Fruit fly (Drosophila melanogaster) whole organism, embryonic: ENCODE data around the gene Nup98-96.

Source experiments
- Atf6 ChIP-seq: fragments of 200-800 bp; sonication (Bioruptor generic); IDR thresholded peaks from 2 replicates; pipeline ENCODE4 v1.3.6; 2022; ENCODE audit warnings: missing biosample characterization, missing genetic modification characterization
- Awh ChIP-seq: fragments of 200-800 bp; sonication (Bioruptor generic); IDR thresholded peaks from 2 replicates; pipeline ENCODE4, ENCODE4 v1.3.6; 2022; ENCODE audit warnings: missing biosample characterization, missing genetic modification characterization
- Bteb2 ChIP-seq: fragments of 200-800 bp; sonication (Bioruptor generic); optimal IDR thresholded peaks from 2 replicates; lab custom pipeline; 2016; ENCODE audit warnings: missing biosample characterization, missing genetic modification characterization
- CG11247 ChIP-seq: fragments of 200-800 bp; sonication (Bioruptor generic); IDR thresholded peaks from 2 replicates; pipeline ENCODE4 v1.3.6; 2022; ENCODE audit warnings: missing biosample characterization, missing genetic modification characterization
- CG12071 ChIP-seq: fragments of 200-800 bp; sonication (Bioruptor generic); optimal IDR thresholded peaks from 3 replicates; lab custom pipeline; 2018; ENCODE audit warnings: missing biosample characterization, mild to moderate bottlenecking, missing genetic modification characterization
- CG14965 ChIP-seq: fragments of 200-800 bp; sonication (Bioruptor generic); optimal IDR thresholded peaks from 2 replicates; lab custom pipeline; 2016; ENCODE audit warnings: missing biosample characterization, missing genetic modification characterization, borderline replicate concordance
- CG1832 ChIP-seq: fragments of 200-800 bp; sonication (Bioruptor generic); optimal IDR thresholded peaks from 2 replicates; lab custom pipeline; 2017; ENCODE audit warnings: missing biosample characterization, mild to moderate bottlenecking, missing genetic modification characterization, inconsistent platforms
- CG18476 ChIP-seq: fragments of 200-800 bp; sonication (Bioruptor generic); optimal IDR thresholded peaks from 2 replicates; lab custom pipeline; 2016; ENCODE audit warnings: missing biosample characterization, mild to moderate bottlenecking, missing genetic modification characterization
- CG32772 ChIP-seq: fragments of 200-800 bp; sonication (Bioruptor generic); IDR thresholded peaks from 2 replicates; pipeline ENCODE4 v1.3.6; 2022; ENCODE audit warnings: missing biosample characterization, missing genetic modification characterization
- CG33557 ChIP-seq: fragments of 200-800 bp; sonication (Bioruptor generic); optimal IDR thresholded peaks from 2 replicates; lab custom pipeline; 2019; ENCODE audit warnings: missing biosample characterization, mild to moderate bottlenecking, missing genetic modification characterization, moderate library complexity
- CG4328 ChIP-seq: fragments of 200-800 bp; sonication (Bioruptor generic); optimal IDR thresholded peaks from 3 replicates; lab custom pipeline; 2017; ENCODE audit warnings: missing biosample characterization, missing genetic modification reagents, missing genetic modification characterization
- CG4360 ChIP-seq: fragments of 200-800 bp; sonication (Bioruptor generic); IDR thresholded peaks from 2 replicates; pipeline ENCODE4 v1.3.6; 2022; ENCODE audit warnings: missing biosample characterization, missing genetic modification characterization
- CG4617 ChIP-seq: fragments of 200-800 bp; sonication (Bioruptor generic); optimal IDR thresholded peaks from 3 replicates; lab custom pipeline; 2016; ENCODE audit warnings: missing biosample characterization, missing genetic modification characterization, borderline replicate concordance
- CG4707 ChIP-seq: fragments of 200-800 bp; sonication (Bioruptor generic); optimal IDR thresholded peaks from 2 replicates; lab custom pipeline; 2018; ENCODE audit warnings: missing biosample characterization, mild to moderate bottlenecking, missing genetic modification characterization, moderate library complexity
- CG8765 ChIP-seq: fragments of 200-800 bp; sonication (Bioruptor generic); IDR thresholded peaks from 2 replicates; pipeline ENCODE4 v1.3.6; 2022; ENCODE audit warnings: missing biosample characterization, missing genetic modification characterization
- CG9609 ChIP-seq: fragments of 200-800 bp; sonication (Bioruptor generic); optimal IDR thresholded peaks from 3 replicates; lab custom pipeline; 2016; ENCODE audit warnings: missing biosample characterization, missing genetic modification characterization
- CG9797 ChIP-seq: fragments of 200-800 bp; sonication (Bioruptor generic); optimal IDR thresholded peaks from 3 replicates; lab custom pipeline; 2018; ENCODE audit warnings: missing biosample characterization, mild to moderate bottlenecking, missing genetic modification characterization
- CG9876 ChIP-seq: fragments of 200-800 bp; sonication (Bioruptor generic); optimal IDR thresholded peaks from 2 replicates; lab custom pipeline; 2016; ENCODE audit warnings: missing biosample characterization, missing genetic modification characterization
- CTCF ChIP-seq: fragments of 200-800 bp; sonication (Bioruptor generic); optimal IDR thresholded peaks from 2 replicates; lab custom pipeline; 2017; ENCODE audit warnings: missing biosample characterization, mild to moderate bottlenecking, missing genetic modification characterization, moderate library complexity
- Dad ChIP-seq: fragments of 200-800 bp; sonication (Bioruptor generic); optimal IDR thresholded peaks from 3 replicates; lab custom pipeline; 2016; ENCODE audit warnings: missing biosample characterization, missing genetic modification characterization
- Dip3 ChIP-seq: fragments of 200-800 bp; sonication (Bioruptor generic); optimal IDR thresholded peaks from 3 replicates; lab custom pipeline; 2016; ENCODE audit warnings: missing biosample characterization, missing genetic modification characterization
- E2f2 ChIP-seq: fragments of 200-800 bp; sonication (Bioruptor generic); IDR thresholded peaks from 2 replicates; pipeline ENCODE4 v1.3.6; 2022; ENCODE audit warnings: missing biosample characterization, missing genetic modification characterization
- Fer1 ChIP-seq: fragments of 200-800 bp; sonication (Bioruptor generic); optimal IDR thresholded peaks from 2 replicates; lab custom pipeline; 2017; ENCODE audit warnings: missing biosample characterization, mild to moderate bottlenecking, missing genetic modification characterization
- Fer2 ChIP-seq: fragments of 200-800 bp; sonication (Bioruptor generic); optimal IDR thresholded peaks from 2 replicates; lab custom pipeline; 2018; ENCODE audit warnings: missing biosample characterization, mild to moderate bottlenecking, missing genetic modification characterization, moderate library complexity
- Fer3 ChIP-seq: fragments of 200-800 bp; sonication (Bioruptor generic); optimal IDR thresholded peaks from 2 replicates; lab custom pipeline; 2018; ENCODE audit warnings: missing biosample characterization, mild to moderate bottlenecking, missing genetic modification characterization, moderate library complexity
- Gsc ChIP-seq: fragments of 200-800 bp; sonication (Bioruptor generic); IDR thresholded peaks from 2 replicates; pipeline ENCODE4 v1.3.6; 2022; ENCODE audit warnings: missing biosample characterization, missing genetic modification characterization
- HmgZ ChIP-seq: fragments of 200-800 bp; sonication (Bioruptor generic); optimal IDR thresholded peaks from 2 replicates; lab custom pipeline; 2018; ENCODE audit warnings: missing biosample characterization, mild to moderate bottlenecking, missing genetic modification characterization
- Hr78 ChIP-seq, 2 experiments: fragments of 200-800 bp in 1 of 2; fragments of >200 bp in 1 of 2; sonication (Bioruptor generic) in 1 of 2; optimal IDR thresholded peaks; 2 replicates each; lab custom pipeline; 2017 to 2019; ENCODE audit warnings: missing biosample characterization in 2 of 2, missing genetic modification characterization in 2 of 2, mild to moderate bottlenecking in 1 of 2, moderate library complexity in 1 of 2
- Med ChIP-seq: fragments of 200-800 bp; sonication (Bioruptor generic); peaks from one replicate; lab custom pipeline; 2016; ENCODE audit warnings: missing biosample characterization, missing genetic modification characterization, mild to moderate bottlenecking, inconsistent platforms, moderate library complexity
- Scr ChIP-seq: fragments of 200-800 bp; sonication (Bioruptor generic); IDR thresholded peaks from 2 replicates; pipeline ENCODE4 v1.3.6; 2022; ENCODE audit warnings: missing biosample characterization, missing genetic modification characterization; ENCODE audit not compliant: partially characterized antibody
- Side ChIP-seq: fragments of 200-800 bp; sonication (Bioruptor generic); optimal IDR thresholded peaks from 2 replicates; lab custom pipeline; 2016; ENCODE audit warnings: missing biosample characterization, missing genetic modification characterization
- Trl ChIP-seq, 3 experiments: fragments of >200 bp in 2 of 3; fragments of 200-800 bp in 1 of 3; sonication (Bioruptor generic) in 1 of 3; optimal IDR thresholded peaks; 2 replicates in 1 of 3; 3 replicates in 2 of 3; lab custom pipeline; 2016 to 2017; ENCODE audit warnings: missing biosample characterization in 1 of 3, missing genetic modification characterization in 1 of 3
- ac ChIP-seq: fragments of 200-800 bp; sonication (Bioruptor generic); optimal IDR thresholded peaks from 3 replicates; lab custom pipeline; 2017; ENCODE audit warnings: missing biosample characterization, mild to moderate bottlenecking, missing genetic modification characterization
- bab2 ChIP-seq: fragments of 200-800 bp; sonication (Bioruptor generic); optimal IDR thresholded peaks from 2 replicates; lab custom pipeline; 2016; ENCODE audit warnings: missing biosample characterization, missing genetic modification characterization
- crc ChIP-seq: fragments of 200-800 bp; sonication (Bioruptor generic); optimal IDR thresholded peaks from 2 replicates; lab custom pipeline; 2016; ENCODE audit warnings: missing biosample characterization, missing genetic modification characterization
- dpn ChIP-seq, 2 experiments: fragments of 200-800 bp; sonication (Bioruptor generic); optimal IDR thresholded peaks; 3 replicates each; lab custom pipeline; 2016; ENCODE audit warnings: missing biosample characterization in 2 of 2, missing genetic modification characterization in 2 of 2
- esg ChIP-seq: fragments of 200-800 bp; sonication (Bioruptor generic); conservative IDR thresholded peaks from 2 replicates; pipeline ENCODE4 v1.3.6; 2022; ENCODE audit warnings: missing biosample characterization, missing genetic modification characterization
- ken ChIP-seq: fragments of 200-800 bp; sonication (Bioruptor generic); IDR thresholded peaks from 3 replicates; pipeline ENCODE4 v1.3.6; 2022; ENCODE audit warnings: missing biosample characterization, missing genetic modification characterization
- lilli ChIP-seq: fragments of 200-800 bp; sonication (Bioruptor generic); optimal IDR thresholded peaks from 3 replicates; lab custom pipeline; 2016; ENCODE audit warnings: missing biosample characterization, missing genetic modification characterization
- lola ChIP-seq, 3 experiments: fragments of >200 bp in 2 of 3; fragments of 200-800 bp in 1 of 3; sonication (Bioruptor generic) in 1 of 3; optimal IDR thresholded peaks; 2 replicates each; lab custom pipeline; 2017 to 2019; ENCODE audit warnings: missing biosample characterization in 3 of 3, missing genetic modification characterization in 3 of 3, mild to moderate bottlenecking in 1 of 3, moderate library complexity in 1 of 3
- nau ChIP-seq: fragments of 200-800 bp; sonication (Bioruptor generic); optimal IDR thresholded peaks from 3 replicates; lab custom pipeline; 2017; ENCODE audit warnings: missing biosample characterization, mild to moderate bottlenecking, missing genetic modification characterization, missing genetic modification reagents
- nmo ChIP-seq: fragments of 200-800 bp; sonication (Bioruptor generic); optimal IDR thresholded peaks from 2 replicates; lab custom pipeline; 2018; ENCODE audit warnings: missing biosample characterization, mild to moderate bottlenecking, missing genetic modification characterization, moderate library complexity
- otp ChIP-seq: fragments of 200-800 bp; sonication (Bioruptor generic); IDR thresholded peaks from 3 replicates; pipeline ENCODE4, ENCODE4 v1.3.6; 2022; ENCODE audit warnings: missing biosample characterization, missing genetic modification characterization
- pho ChIP-seq: fragments of 200-800 bp; sonication (Bioruptor generic); optimal IDR thresholded peaks from 2 replicates; lab custom pipeline; 2016; ENCODE audit warnings: missing biosample characterization, missing genetic modification characterization
- shn ChIP-seq: fragments of 200-800 bp; sonication (Bioruptor generic); optimal IDR thresholded peaks from 3 replicates; lab custom pipeline; 2016; ENCODE audit warnings: missing biosample characterization, missing genetic modification characterization
- sisA ChIP-seq: fragments of 200-800 bp; sonication (Bioruptor generic); IDR thresholded peaks from 2 replicates; pipeline ENCODE4 v1.3.6; 2022; ENCODE audit warnings: missing biosample characterization, missing genetic modification characterization
- sqz ChIP-seq: fragments of 200-800 bp; sonication (Bioruptor generic); optimal IDR thresholded peaks from 3 replicates; lab custom pipeline; 2018; ENCODE audit warnings: missing biosample characterization, mild to moderate bottlenecking, missing genetic modification characterization
- tgo ChIP-seq: fragments of 200-800 bp; sonication (Bioruptor generic); IDR thresholded peaks from 3 replicates; pipeline ENCODE4 v1.3.6; 2022; ENCODE audit warnings: missing biosample characterization, missing genetic modification characterization
- usp ChIP-seq: fragments of >200 bp; optimal IDR thresholded peaks from 2 replicates; lab custom pipeline; 2017; ENCODE audit warnings: missing biosample characterization, missing genetic modification characterization
- wor ChIP-seq: fragments of 200-800 bp; sonication (Bioruptor generic); IDR thresholded peaks from 2 replicates; pipeline ENCODE4 v1.3.6; 2022; ENCODE audit warnings: missing biosample characterization, missing genetic modification characterization
- zen2 ChIP-seq: fragments of 200-800 bp; sonication (Bioruptor generic); IDR thresholded peaks from 3 replicates; pipeline ENCODE4 v1.3.6; 2022; ENCODE audit warnings: missing biosample characterization, missing genetic modification characterization; ENCODE audit not compliant: partially characterized antibody

Nup98-96 gene

DNA sequence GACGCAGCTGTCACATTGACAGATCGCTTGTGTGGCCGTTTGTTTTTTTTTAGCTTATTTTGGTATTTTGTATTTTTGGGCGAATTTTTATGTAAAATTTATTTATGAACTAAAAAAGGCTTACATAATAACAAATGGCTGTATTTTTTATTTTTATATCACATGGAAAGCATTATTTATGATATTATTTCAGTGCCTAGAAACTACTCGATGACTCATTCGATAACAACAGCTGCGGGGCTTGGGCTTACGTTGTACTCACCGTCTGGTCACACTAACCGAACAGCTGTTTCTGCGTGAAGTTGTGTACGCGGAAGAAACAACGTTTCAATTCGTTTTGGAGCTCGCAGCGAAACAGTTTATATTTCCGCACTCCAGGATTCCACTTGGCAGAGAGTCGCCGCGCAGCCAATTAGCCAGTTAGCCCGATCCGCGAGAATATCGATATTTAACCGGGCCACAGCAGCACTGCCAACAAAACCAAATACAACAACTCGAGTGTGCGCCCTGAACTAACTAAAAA lies 48.4 kb downstream of the Nup98-96 start, which contains the start of the genes Hmgcr and Rpn9 (continued):
- TF ChIP-seq Fer1 (GFP tag; lab: Kevin White, UChicago), result peak; percentile 28
- no peak for TF ChIP-seq CG11247
- 0 out of 3 replicates have a peak, but pooled peaks have one; percentile 5 for TF ChIP-seq zen2 (GFP tag; lab: Robert Waterston, UW)
- TF ChIP-seq usp (GFP tag; lab: Kevin White, UChicago), result no peak
- TF ChIP-seq Fer2 (tag; lab: Kevin White, UChicago), result no peak
- no peak for TF ChIP-seq CG12071
- peak; percentile 25; the same call in 1 of the 2 replicates for TF ChIP-seq E2f2 (GFP tag; lab: Robert Waterston, UW)
- no peak for TF ChIP-seq Bteb2 (GFP tag; lab: Kevin White, UChicago)
- no peak for TF ChIP-seq ken (GFP tag; lab: Robert Waterston, UW)
- TF ChIP-seq Side (GFP tag; lab: Kevin White, UChicago), result no peak
- TF ChIP-seq CG33557 (GFP tag; lab: Kevin White, UChicago), result peak; percentile 24
- TF ChIP-seq Med (GFP tag; lab: Kevin White, UChicago), result peak; percentile 83
- TF ChIP-seq Trl (optimal IDR thresholded peaks at IDR 0.05; lab: Kevin White, UChicago), result no peak
- no peak for TF ChIP-seq Trl (GFP tag; optimal IDR thresholded peaks at IDR 0.05; lab: Kevin White, UChicago)
- no peak for TF ChIP-seq tgo (GFP tag; lab: Robert Waterston, UW)
- TF ChIP-seq ac (GFP tag; lab: Kevin White, UChicago), result no peak
- no peak for TF ChIP-seq sisA (GFP tag; lab: Robert Waterston, UW)
- TF ChIP-seq Fer3 (tag; lab: Kevin White, UChicago), result peak; percentile 3
- peak; percentile 34; the same call in 1 of the 2 replicates for TF ChIP-seq Awh (GFP tag; lab: Robert Waterston, UW)
- peak; percentile 67 for TF ChIP-seq nmo (GFP tag; lab: Kevin White, UChicago)
- no peak for TF ChIP-seq pho (GFP tag; lab: Kevin White, UChicago)
- peak; percentile 41 for TF ChIP-seq CG4617 (GFP tag; lab: Kevin White, UChicago)
- no peak for TF ChIP-seq CG9876 (GFP tag; lab: Kevin White, UChicago)
- TF ChIP-seq lola (GFP tag; optimal IDR thresholded peaks at IDR 0.05; lab: Kevin White, UChicago), result no peak
- no peak for TF ChIP-seq CG14965 (GFP tag; lab: Kevin White, UChicago)
- TF ChIP-seq CTCF (GFP tag; lab: Kevin White, UChicago), result peak; percentile 58
- no peak for TF ChIP-seq CG8765
- TF ChIP-seq CG1832, result no peak
- no peak for TF ChIP-seq Atf6 (GFP tag; lab: Robert Waterston, UW)
- TF ChIP-seq shn (GFP tag; lab: Kevin White, UChicago), result peak; percentile 27
- TF ChIP-seq Dad, result no peak
- no peak for TF ChIP-seq CG4328 (GFP tag; lab: Kevin White, UChicago)
- TF ChIP-seq Scr (GFP tag; lab: Robert Waterston, UW), result 0 out of 2 replicates have a peak, but pooled peaks have one; percentile 24
- TF ChIP-seq otp, result no peak
- TF ChIP-seq bab2, result no peak
- no peak for TF ChIP-seq CG4707 (GFP tag; lab: Kevin White, UChicago)
- TF ChIP-seq wor, result no peak
- TF ChIP-seq CG9797, result peak; percentile 97
- TF ChIP-seq Hr78 (GFP tag; optimal IDR thresholded peaks at IDR 0.05; lab: Kevin White, UChicago), result no peak
- no peak for TF ChIP-seq CG9609 (GFP tag; lab: Kevin White, UChicago)
- TF ChIP-seq Gsc (GFP tag; lab: Robert Waterston, UW), result no peak
- TF ChIP-seq nau (GFP tag; lab: Kevin White, UChicago), result peak; percentile 22
- TF ChIP-seq sqz, result no peak
- no peak for TF ChIP-seq crc (GFP tag; lab: Kevin White, UChicago)
- TF ChIP-seq lilli, result peak; percentile 13
- no peak for TF ChIP-seq Dip3 (GFP tag; lab: Kevin White, UChicago)
- TF ChIP-seq esg (GFP tag; lab: Robert Waterston, UW), result no peak
- peak; percentile 14 to 24 for TF ChIP-seq dpn (GFP tag; optimal IDR thresholded peaks at IDR 0.05; lab: Kevin White, UChicago)
- TF ChIP-seq HmgZ, result peak; percentile 32
- no peak for TF ChIP-seq CG32772 (GFP tag; lab: Robert Waterston, UW)
- no peak for TF ChIP-seq CG18476 (GFP tag; lab: Kevin White, UChicago)
- no peak for TF ChIP-seq CG4360 (GFP tag; lab: Robert Waterston, UW)
